Fruit fly (Drosophila melanogaster): ENCODE measurements around the gene CG43059.

Gene CG43059

DNA sequence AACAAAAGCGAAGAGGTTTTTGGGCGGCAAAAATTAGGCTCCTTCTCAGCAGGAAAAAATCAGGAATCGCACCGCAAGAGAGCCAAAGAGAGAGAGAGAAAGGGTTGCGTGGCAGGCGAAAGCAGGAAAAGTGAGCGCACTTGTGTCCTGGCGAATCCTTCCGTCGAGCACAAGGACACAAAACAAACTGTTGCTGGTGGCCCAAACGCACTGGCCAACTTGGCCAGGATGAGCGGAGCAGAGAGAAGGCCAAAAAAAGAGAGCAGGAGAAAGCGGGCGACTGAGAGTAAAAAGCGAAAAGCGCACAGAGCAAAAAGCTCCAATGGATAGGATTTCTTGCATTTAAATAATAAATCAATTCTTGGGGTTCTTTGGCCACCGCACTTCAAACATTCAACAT lies 33.5 kb downstream of the CG43059 start:
- no peak for TF ChIP-seq CG8478 (optimal IDR thresholded peaks at IDR 0.05)
- TF ChIP-seq pan (optimal IDR thresholded peaks at IDR 0.05), result no peak
- TF ChIP-seq EcR (GFP tag; optimal IDR thresholded peaks at IDR 0.05), result no peak
- no peak for TF ChIP-seq Dll (optimal IDR thresholded peaks at IDR 0.05)
- no peak for TF ChIP-seq psq (optimal IDR thresholded peaks at IDR 0.05)
- TF ChIP-seq usp (GFP tag; optimal IDR thresholded peaks at IDR 0.05), result no peak

DNA sequence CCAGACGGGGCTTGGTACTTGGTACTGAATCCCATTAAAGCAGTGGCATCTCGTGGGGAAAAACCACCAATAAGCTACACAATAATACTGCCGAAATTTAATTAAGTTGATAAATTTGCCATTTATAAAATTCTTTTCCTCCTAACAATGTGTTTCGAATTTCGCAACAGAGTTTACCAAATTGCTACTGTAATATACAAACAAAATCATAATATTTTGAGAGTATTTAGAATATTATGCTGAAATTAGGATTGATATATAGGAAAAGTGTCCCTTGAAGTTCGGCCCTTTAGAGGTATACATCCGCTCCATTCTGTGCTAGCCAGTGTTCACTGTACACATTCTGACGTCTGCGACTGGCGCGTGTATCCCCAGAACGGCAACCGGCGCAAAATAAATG lies 34.1 kb downstream of the CG43059 start:
- TF ChIP-seq EcR (GFP tag; optimal IDR thresholded peaks at IDR 0.05), result no peak
- TF ChIP-seq CG8478 (optimal IDR thresholded peaks at IDR 0.05), result no peak
- no peak for TF ChIP-seq pan (optimal IDR thresholded peaks at IDR 0.05)
- TF ChIP-seq usp (GFP tag; optimal IDR thresholded peaks at IDR 0.05), result no peak
- TF ChIP-seq Dll (optimal IDR thresholded peaks at IDR 0.05), result no peak
